Fruit fly (Drosophila melanogaster): ENCODE results near the gene CG10096.

CG10096 gene

DNA sequence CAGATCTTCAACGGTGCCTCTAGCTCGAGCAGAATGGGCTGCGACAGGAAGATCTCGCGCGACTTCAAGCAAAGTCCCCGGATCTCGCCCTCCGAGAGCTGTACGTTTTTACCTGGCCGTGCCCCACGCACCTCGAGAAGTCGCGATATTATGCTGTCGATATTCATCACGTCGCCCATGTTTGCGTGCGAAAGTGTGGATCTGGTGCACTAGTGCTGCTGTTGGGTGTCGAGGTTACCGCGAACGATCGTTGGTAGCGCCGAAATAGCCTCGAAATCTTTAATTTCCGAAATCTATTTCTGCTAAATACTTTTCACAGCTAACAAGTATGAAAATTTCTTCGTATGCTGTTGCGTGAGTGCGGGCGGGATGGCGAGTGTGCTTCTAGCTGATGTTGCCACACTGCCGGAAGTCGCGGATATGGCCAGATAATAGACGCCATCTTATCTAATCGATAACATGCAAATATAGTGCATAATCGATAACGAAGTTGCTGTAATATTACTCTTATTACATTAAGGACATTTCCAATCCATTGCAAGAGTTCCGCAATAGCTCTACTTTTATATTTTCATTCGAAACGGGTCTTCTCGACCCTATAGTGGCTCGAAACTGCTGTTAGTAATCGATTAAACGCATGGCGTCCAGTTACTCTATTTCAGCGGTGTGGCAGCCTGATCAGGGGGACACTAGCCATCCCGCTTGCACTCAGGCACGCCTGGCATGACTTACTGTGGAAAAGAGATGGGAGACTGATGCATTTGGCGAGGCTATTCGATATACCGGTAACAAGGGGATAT is 29.9 kb upstream of the CG10096 start, which contains the start of gene Pp1-87B (continued):
- no peak for TF ChIP-seq CG10366 (GFP tag; IDR thresholded peaks at IDR 0.05)
- no peak for TF ChIP-seq CG11723 (GFP tag; optimal IDR thresholded peaks at IDR 0.05)
- TF ChIP-seq B-H1 (GFP tag; IDR thresholded peaks at IDR 0.05), result no peak
- peak; percentile 80 for TF ChIP-seq CG17361 (GFP tag; IDR thresholded peaks at IDR 0.05)
- peak; percentile 8 for TF ChIP-seq CG4424 (GFP tag; optimal IDR thresholded peaks at IDR 0.05)
- TF ChIP-seq caup (GFP tag; optimal IDR thresholded peaks at IDR 0.05; ENCODE audit: severe bottlenecking), result peak; percentile 28
- TF ChIP-seq Ada2b (GFP tag; IDR thresholded peaks at IDR 0.05), result no peak
- no peak for TF ChIP-seq br (optimal IDR thresholded peaks at IDR 0.05)
- no peak for TF ChIP-seq CG11398 (GFP tag; optimal IDR thresholded peaks at IDR 0.05)
- TF ChIP-seq CG10543 (GFP tag; optimal IDR thresholded peaks at IDR 0.05), result peak; percentile 53
- TF ChIP-seq Hr51 (GFP tag; optimal IDR thresholded peaks at IDR 0.05), result no peak
- 0 out of 2 replicates have a peak, but pooled peaks have one; percentile 52 for TF ChIP-seq chm (GFP tag; IDR thresholded peaks at IDR 0.05)
- TF ChIP-seq bbx (GFP tag; IDR thresholded peaks at IDR 0.05; ENCODE audit: partially characterized antibody), result no peak
- TF ChIP-seq tll (GFP tag; optimal IDR thresholded peaks at IDR 0.05), result peak; percentile 40 to 98
- no peak for TF ChIP-seq CkIIα-i1 (GFP tag; IDR thresholded peaks at IDR 0.05)
- TF ChIP-seq slp2 (GFP tag; optimal IDR thresholded peaks at IDR 0.05), result no peak
- no peak for TF ChIP-seq ken (GFP tag; IDR thresholded peaks at IDR 0.05)
- no peak for TF ChIP-seq CG2129 (GFP tag; IDR thresholded peaks at IDR 0.05; ENCODE audit: partially characterized antibody)
- TF ChIP-seq fd3F (GFP tag; optimal IDR thresholded peaks at IDR 0.05), result no peak
- no peak for TF ChIP-seq CrebB (tag; optimal IDR thresholded peaks at IDR 0.05)
- no peak for TF ChIP-seq Antp (GFP tag; optimal IDR thresholded peaks at IDR 0.05)
- TF ChIP-seq Hsf (GFP tag; optimal IDR thresholded peaks at IDR 0.05), result peak; percentile 13
- TF ChIP-seq ssp (GFP tag; IDR thresholded peaks at IDR 0.05), result no peak
- TF ChIP-seq CG18764 (GFP tag; optimal IDR thresholded peaks at IDR 0.05), result no peak
- no peak for TF ChIP-seq ind (GFP tag; optimal IDR thresholded peaks at IDR 0.05)
- TF ChIP-seq Elba2 (GFP tag; optimal IDR thresholded peaks at IDR 0.05), result peak; percentile 98
- TF ChIP-seq CG15479 (GFP tag; optimal IDR thresholded peaks at IDR 0.05), result no peak
- TF ChIP-seq Jarid2 (GFP tag; optimal IDR thresholded peaks at IDR 0.05), result no peak
- TF ChIP-seq CG7987 (GFP tag; optimal IDR thresholded peaks at IDR 0.05), result no peak
- TF ChIP-seq HLH4C (GFP tag; IDR thresholded peaks at IDR 0.05; ENCODE audit: partially characterized antibody), result peak; percentile 66; the same call in 2 of the 3 replicates
- peak; percentile 21 for TF ChIP-seq Tbp (GFP tag; optimal IDR thresholded peaks at IDR 0.05)
- TF ChIP-seq peb (GFP tag; IDR thresholded peaks at IDR 0.05), result no peak
- no peak for TF ChIP-seq Hand (GFP tag; optimal IDR thresholded peaks at IDR 0.05)
- TF ChIP-seq CG7745 (tag; optimal IDR thresholded peaks at IDR 0.05), result no peak
- TF ChIP-seq Dp (GFP tag; optimal IDR thresholded peaks at IDR 0.05), result peak; percentile 60
- 0 out of 2 replicates have a peak, but pooled peaks have one; percentile 13 for TF ChIP-seq CG9215 (GFP tag; IDR thresholded peaks at IDR 0.05)
- no peak for TF ChIP-seq CG3281 (GFP tag; optimal IDR thresholded peaks at IDR 0.05)
- no peak for TF ChIP-seq zf30C (GFP tag; optimal IDR thresholded peaks at IDR 0.05)
- TF ChIP-seq Spps (tag; optimal IDR thresholded peaks at IDR 0.05), result no peak
- peak; percentile 38 for TF ChIP-seq CG3995 (GFP tag; optimal IDR thresholded peaks at IDR 0.05)
- peak; percentile 39 for TF ChIP-seq CG30403 (GFP tag; optimal IDR thresholded peaks at IDR 0.05)
- no peak for TF ChIP-seq CG7372 (GFP tag; IDR thresholded peaks at IDR 0.05)
- TF ChIP-seq Hmx (GFP tag; optimal IDR thresholded peaks at IDR 0.05), result no peak
- peak; percentile 55 for TF ChIP-seq sug (tag; optimal IDR thresholded peaks at IDR 0.05)
- TF ChIP-seq luna (GFP tag; optimal IDR thresholded peaks at IDR 0.05), result no peak
- TF ChIP-seq CG9797 (GFP tag; optimal IDR thresholded peaks at IDR 0.05), result peak; percentile 49
- TF ChIP-seq cg (GFP tag; optimal IDR thresholded peaks at IDR 0.05), result no peak
- TF ChIP-seq twi (tag; optimal IDR thresholded peaks at IDR 0.05), result peak; percentile 28
- TF ChIP-seq B-H2 (GFP tag; optimal IDR thresholded peaks at IDR 0.05), result no peak
